Fruit fly (Drosophila melanogaster) whole organism, adult: ENCODE results near the gene Cpr67Fa2.

ENCODE experiments used
- CG11617 ChIP-seq: fragments of 200-800 bp; sonication (Bioruptor generic); optimal IDR thresholded peaks from 2 replicates; lab custom pipeline; 2017; ENCODE audit warnings: mild to moderate bottlenecking, missing biosample characterization, missing genetic modification reagents, missing genetic modification characterization
- CG12768 ChIP-seq: fragments of 200-800 bp; sonication (Bioruptor generic); optimal IDR thresholded peaks from 2 replicates; lab custom pipeline; 2017; ENCODE audit warnings: missing biosample characterization, missing genetic modification characterization, mild to moderate bottlenecking, moderate library complexity, missing genetic modification reagents
- CG1620 ChIP-seq: fragments of 200-800 bp; sonication (Bioruptor generic); optimal IDR thresholded peaks from 2 replicates; lab custom pipeline; 2016; ENCODE audit warnings: missing biosample characterization, missing genetic modification characterization
- CG33017 ChIP-seq: fragments of 200-800 bp; sonication (Bioruptor generic); optimal IDR thresholded peaks from 2 replicates; lab custom pipeline; 2018; ENCODE audit warnings: missing biosample characterization, mild to moderate bottlenecking, missing genetic modification characterization, moderate library complexity
- CG5204 ChIP-seq: fragments of 200-800 bp; sonication (Bioruptor generic); optimal IDR thresholded peaks from 2 replicates; lab custom pipeline; 2016; ENCODE audit warnings: missing biosample characterization, missing genetic modification characterization
- Crg-1 ChIP-seq: fragments of 200-800 bp; sonication (Bioruptor generic); optimal IDR thresholded peaks from 2 replicates; lab custom pipeline; 2016; ENCODE audit warnings: missing biosample characterization, missing genetic modification characterization
- Hr96 ChIP-seq: fragments of 200-800 bp; sonication (Bioruptor generic); optimal IDR thresholded peaks from 2 replicates; lab custom pipeline; 2016; ENCODE audit warnings: missing biosample characterization, missing genetic modification characterization
- ovo ChIP-seq: fragments of 200-800 bp; sonication (Bioruptor generic); optimal IDR thresholded peaks from 2 replicates; lab custom pipeline; 2016; ENCODE audit warnings: missing biosample characterization, missing genetic modification characterization
- pad ChIP-seq: fragments of 200-800 bp; sonication (Bioruptor generic); optimal IDR thresholded peaks from 3 replicates; lab custom pipeline; 2017; ENCODE audit warnings: missing biosample characterization, missing genetic modification characterization, mild to moderate bottlenecking, moderate library complexity, missing genetic modification reagents

DNA sequence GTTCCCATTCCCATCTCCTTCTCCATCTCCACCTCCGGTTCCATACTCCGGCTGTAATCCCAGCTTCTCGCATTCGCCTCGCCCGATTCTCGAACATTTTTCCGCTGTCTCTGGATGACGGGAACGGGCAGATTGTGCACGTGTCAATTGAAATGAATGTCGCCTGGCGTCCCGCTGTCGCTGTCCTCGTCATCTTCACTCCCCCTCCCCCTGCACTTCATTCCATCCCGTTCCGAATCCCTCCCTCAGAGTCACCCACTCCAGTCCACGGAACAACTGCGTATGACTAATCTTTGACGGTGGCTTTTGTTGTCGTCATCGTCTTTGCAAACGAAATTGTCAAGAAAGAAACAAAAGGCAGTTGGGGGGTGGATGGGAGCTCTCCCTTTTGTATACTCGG is 49.6 kb upstream of the Cpr67Fa2 start:
- TF ChIP-seq CG1620 (GFP tag; lab: Kevin White, UChicago) (no peak), CG33017 (no peak), CG12768 (no peak), Crg-1 (GFP tag; lab: Kevin White, UChicago) (no peak), ovo (no peak), CG11617 (GFP tag; lab: Kevin White, UChicago) (no peak), CG5204 (no peak), Hr96 (GFP tag; lab: Kevin White, UChicago) (no peak), pad (GFP tag; lab: Kevin White, UChicago) (no peak)
